Worm (Caenorhabditis elegans): ENCODE results near the gene T07A9.15.

Gene T07A9.15

ce11 chrIV:385150-385937 is 8.0 kb downstream of the T07A9.15 start, which contains the start of gene rps-24 (continued):
- TF ChIP-seq dve-1 (tag; optimal IDR thresholded peaks at IDR 0.05): peak; percentile 61
- peak; percentile 98 for TF ChIP-seq mec-3 (tag; optimal IDR thresholded peaks at IDR 0.05; ENCODE audit: borderline replicate concordance)
- peak; percentile 75 for TF ChIP-seq hlh-15 (tag; optimal IDR thresholded peaks at IDR 0.05)
- TF ChIP-seq unc-42 (tag; optimal IDR thresholded peaks at IDR 0.05): peak; percentile 95
- TF ChIP-seq F13H6.1 (tag; optimal IDR thresholded peaks at IDR 0.05): peak; percentile 96

- no peak for TF ChIP-seq ahr-1 (tag; optimal IDR thresholded peaks at IDR 0.05)
- no peak for TF ChIP-seq ets-4 (tag; optimal IDR thresholded peaks at IDR 0.05)
- TF ChIP-seq T23F11.4 (GFP tag; optimal IDR thresholded peaks at IDR 0.05): no peak
- no peak for TF ChIP-seq ref-2 (tag; optimal IDR thresholded peaks at IDR 0.05)
- no peak for TF ChIP-seq tbx-7 (tag; optimal IDR thresholded peaks at IDR 0.05)
- peak; percentile 49 for TF ChIP-seq elt-2 (tag; optimal IDR thresholded peaks at IDR 0.05)
- TF ChIP-seq che-1 (tag; optimal IDR thresholded peaks at IDR 0.05): no peak
- no peak for TF ChIP-seq Y22D7AL.16 (tag; optimal IDR thresholded peaks at IDR 0.05)
Observed at ce11 chrIV:383135-383731, 10.1 kb downstream of the T07A9.15 start, which contains the start of gene spl-1. Gene spl-1, minus strand, starts transcription at chrIV:383185.

ce11 chrIV:379605-380004 is 13.7 kb downstream of the T07A9.15 start:
- no peak for TF ChIP-seq K09A11.1 (tag; optimal IDR thresholded peaks at IDR 0.05; ENCODE audit: insufficient read depth)
- TF ChIP-seq lin-11 (tag; optimal IDR thresholded peaks at IDR 0.05): no peak
- no peak for TF ChIP-seq unc-42 (tag; optimal IDR thresholded peaks at IDR 0.05)
- no peak for TF ChIP-seq ceh-24 (tag; optimal IDR thresholded peaks at IDR 0.05)
- no peak for TF ChIP-seq ceh-31 (tag; optimal IDR thresholded peaks at IDR 0.05)
- no peak for TF ChIP-seq nfya-1 (tag; optimal IDR thresholded peaks at IDR 0.05)
- no peak for TF ChIP-seq che-1 (tag; optimal IDR thresholded peaks at IDR 0.05)
- no peak for TF ChIP-seq mec-3 (tag; optimal IDR thresholded peaks at IDR 0.05; ENCODE audit: borderline replicate concordance)
- no peak for TF ChIP-seq T23F11.4 (GFP tag; optimal IDR thresholded peaks at IDR 0.05)
- TF ChIP-seq fax-1 (tag; optimal IDR thresholded peaks at IDR 0.05): no peak
- TF ChIP-seq ceh-2 (tag; optimal IDR thresholded peaks at IDR 0.05): no peak
- TF ChIP-seq hlh-8 (tag; optimal IDR thresholded peaks at IDR 0.05): no peak
- TF ChIP-seq fkh-10 (GFP tag; optimal IDR thresholded peaks at IDR 0.05): no peak
- no peak for TF ChIP-seq hlh-15 (tag; optimal IDR thresholded peaks at IDR 0.05)
- no peak for TF ChIP-seq lim-6 (tag; optimal IDR thresholded peaks at IDR 0.05)
- no peak for TF ChIP-seq odd-2 (tag; optimal IDR thresholded peaks at IDR 0.05)
- TF ChIP-seq hlh-30 (tag; optimal IDR thresholded peaks at IDR 0.05; ENCODE audit: insufficient read depth): no peak
- TF ChIP-seq nhr-11 (tag; optimal IDR thresholded peaks at IDR 0.05): no peak
- no peak for TF ChIP-seq ceh-14 (tag; optimal IDR thresholded peaks at IDR 0.05)
- no peak for TF ChIP-seq rnt-1 (tag; optimal IDR thresholded peaks at IDR 0.05)

ce11 chrIV:378838-379237 is 14.5 kb downstream of the T07A9.15 start:
- TF ChIP-seq unc-55 (GFP tag; optimal IDR thresholded peaks at IDR 0.05) (peak; percentile 68), Y22D7AL.16 (tag; optimal IDR thresholded peaks at IDR 0.05) (no peak), hlh-8 (tag; optimal IDR thresholded peaks at IDR 0.05) (no peak), pag-3 (tag; optimal IDR thresholded peaks at IDR 0.05; ENCODE audit: borderline replicate concordance) (no peak)

ce11 chrIV:378367-378766 is 15.0 kb downstream of the T07A9.15 start:
- TF ChIP-seq ama-1 (optimal IDR thresholded peaks at IDR 0.05): no peak
- TF ChIP-seq Y22D7AL.16 (tag; optimal IDR thresholded peaks at IDR 0.05): no peak
- no peak for TF ChIP-seq pha-4 (tag; optimal IDR thresholded peaks at IDR 0.05)
- no peak for TF ChIP-seq C08G9.2 (tag; optimal IDR thresholded peaks at IDR 0.05)
- TF ChIP-seq elt-2 (tag; optimal IDR thresholded peaks at IDR 0.05): no peak
